Fruit fly (Drosophila melanogaster) whole organism, embryonic: Measurements from ENCODE around the gene CG33160.

Experiments
- Ada2b ChIP-seq: fragments of 200-800 bp; sonication (Bioruptor generic); IDR thresholded peaks from 2 replicates; pipeline ENCODE4 v1.3.6; 2022; ENCODE audit warnings: missing biosample characterization, missing genetic modification characterization
- B-H1 ChIP-seq: fragments of 200-800 bp; sonication (Bioruptor generic); IDR thresholded peaks from 3 replicates; pipeline ENCODE4 v1.3.6; 2022; ENCODE audit warnings: missing biosample characterization, missing genetic modification characterization
- B-H2 ChIP-seq: fragments of 200-800 bp; sonication (Bioruptor generic); optimal IDR thresholded peaks from 2 replicates; lab custom pipeline; 2018; ENCODE audit warnings: missing biosample characterization, mild to moderate bottlenecking, missing genetic modification characterization
- Bdp1 ChIP-seq: fragments of 200-800 bp; sonication (Bioruptor generic); optimal IDR thresholded peaks from 3 replicates; lab custom pipeline; 2016; ENCODE audit warnings: missing biosample characterization, missing genetic modification characterization
- CG11456 ChIP-seq: fragments of 200-800 bp; sonication (Bioruptor generic); IDR thresholded peaks from 3 replicates; pipeline ENCODE4 v1.3.6; 2022; ENCODE audit warnings: missing biosample characterization, missing genetic modification characterization
- CG12155 ChIP-seq: fragments of 200-800 bp; sonication (Bioruptor generic); optimal IDR thresholded peaks from 3 replicates; lab custom pipeline; 2016; ENCODE audit warnings: missing biosample characterization, missing genetic modification characterization
- CG12391 ChIP-seq: fragments of 200-800 bp; sonication (Bioruptor generic); optimal IDR thresholded peaks from 3 replicates; lab custom pipeline; 2018; ENCODE audit warnings: missing biosample characterization, mild to moderate bottlenecking, missing genetic modification characterization, moderate library complexity
- CG13296 ChIP-seq: fragments of 200-800 bp; sonication (Bioruptor generic); optimal IDR thresholded peaks from 3 replicates; lab custom pipeline; 2018; ENCODE audit warnings: missing biosample characterization, mild to moderate bottlenecking, missing genetic modification characterization
- CG14965 ChIP-seq: fragments of 200-800 bp; sonication (Bioruptor generic); optimal IDR thresholded peaks from 2 replicates; lab custom pipeline; 2016; ENCODE audit warnings: missing biosample characterization, missing genetic modification characterization, borderline replicate concordance
- CG15514 ChIP-seq: fragments of 200-800 bp; sonication (Bioruptor generic); optimal IDR thresholded peaks from 3 replicates; lab custom pipeline; 2017; ENCODE audit warnings: missing biosample characterization, missing genetic modification characterization, mild to moderate bottlenecking, moderate library complexity, missing genetic modification reagents
- CG17359 ChIP-seq: fragments of 200-800 bp; sonication (Bioruptor generic); optimal IDR thresholded peaks from 3 replicates; lab custom pipeline; 2018; ENCODE audit warnings: missing biosample characterization, mild to moderate bottlenecking, missing genetic modification characterization, moderate library complexity
- CG18011 ChIP-seq: fragments of 200-800 bp; sonication (Bioruptor generic); optimal IDR thresholded peaks from 2 replicates; lab custom pipeline; 2017; ENCODE audit warnings: missing biosample characterization, missing genetic modification characterization, mild to moderate bottlenecking, moderate library complexity, missing genotype
- CG2202 ChIP-seq: fragments of 200-800 bp; sonication (Bioruptor generic); optimal IDR thresholded peaks from 2 replicates; lab custom pipeline; 2018; ENCODE audit warnings: missing biosample characterization, mild to moderate bottlenecking, missing genetic modification characterization
- CG30431 ChIP-seq: fragments of 200-800 bp; sonication (Bioruptor generic); optimal IDR thresholded peaks from 2 replicates; lab custom pipeline; 2017; ENCODE audit warnings: missing biosample characterization, missing genetic modification characterization
- CG4730 ChIP-seq: fragments of 200-800 bp; sonication (Bioruptor generic); IDR thresholded peaks from 2 replicates; pipeline ENCODE4 v1.3.6; 2022; ENCODE audit warnings: missing biosample characterization, missing genetic modification characterization
- CG4820 ChIP-seq: fragments of 200-800 bp; sonication (Bioruptor generic); optimal IDR thresholded peaks from 3 replicates; lab custom pipeline; 2016; ENCODE audit warnings: missing biosample characterization, missing genetic modification characterization
- CG6765 ChIP-seq: fragments of 200-800 bp; sonication (Bioruptor generic); optimal IDR thresholded peaks from 3 replicates; lab custom pipeline; 2017; ENCODE audit warnings: missing biosample characterization, mild to moderate bottlenecking, missing genetic modification characterization
- CG7372 ChIP-seq: fragments of 200-800 bp; sonication (Bioruptor generic); IDR thresholded peaks from 2 replicates; pipeline ENCODE4 v1.3.6; 2022; ENCODE audit warnings: missing biosample characterization, missing genetic modification characterization
- CG7745 ChIP-seq: fragments of 200-800 bp; sonication (Bioruptor generic); optimal IDR thresholded peaks from 2 replicates; lab custom pipeline; 2018; ENCODE audit warnings: missing biosample characterization, mild to moderate bottlenecking, missing genetic modification characterization, moderate library complexity
- CG8765 ChIP-seq: fragments of 200-800 bp; sonication (Bioruptor generic); IDR thresholded peaks from 2 replicates; pipeline ENCODE4 v1.3.6; 2022; ENCODE audit warnings: missing biosample characterization, missing genetic modification characterization
- CG8924 ChIP-seq: fragments of 200-800 bp; optimal IDR thresholded peaks from 3 replicates; lab custom pipeline; 2019; ENCODE audit warnings: missing biosample characterization, mild to moderate bottlenecking, missing genetic modification characterization, moderate library complexity
- CG9437 ChIP-seq: fragments of 200-800 bp; sonication (Bioruptor generic); optimal IDR thresholded peaks from 2 replicates; lab custom pipeline; 2018; ENCODE audit warnings: missing biosample characterization, mild to moderate bottlenecking, missing genetic modification characterization
- D ChIP-seq, 2 experiments: fragments of 200-800 bp in 1 of 2; fragments of >200 bp in 1 of 2; sonication (Bioruptor generic) in 1 of 2; optimal IDR thresholded peaks; 2 replicates in 1 of 2; 3 replicates in 1 of 2; lab custom pipeline; 2017; ENCODE audit warnings: mild to moderate bottlenecking in 1 of 2, missing biosample characterization in 1 of 2, missing genetic modification characterization in 1 of 2, missing genetic modification reagents in 1 of 2
- Dfd ChIP-seq, 2 experiments: fragments of >200 bp; optimal IDR thresholded peaks; 2 replicates each; lab custom pipeline; 2017; ENCODE audit warnings: missing biosample characterization in 2 of 2, missing genetic modification characterization in 2 of 2
- Eip74EF ChIP-seq, 2 experiments: fragments of 200-800 bp in 1 of 2; fragments of >200 bp in 1 of 2; sonication (Bioruptor generic) in 1 of 2; optimal IDR thresholded peaks; 2 replicates each; lab custom pipeline; 2017 to 2019; ENCODE audit warnings: missing biosample characterization in 2 of 2, missing genetic modification characterization in 2 of 2, mild to moderate bottlenecking in 1 of 2, moderate library complexity in 1 of 2
- Ets65A ChIP-seq: fragments of 200-800 bp; sonication (Bioruptor generic); peaks from one replicate; lab custom pipeline; 2016; ENCODE audit warnings: missing biosample characterization, missing genetic modification characterization
- HLH3B ChIP-seq: fragments of 200-800 bp; sonication (Bioruptor generic); IDR thresholded peaks from 2 replicates; pipeline ENCODE4 v1.3.6; 2022; ENCODE audit warnings: missing biosample characterization, missing genetic modification characterization
- Hr51 ChIP-seq, 2 experiments: fragments of 200-800 bp; sonication (Bioruptor generic); optimal IDR thresholded peaks; 2 replicates in 1 of 2; 3 replicates in 1 of 2; lab custom pipeline; 2016 to 2018; ENCODE audit warnings: missing biosample characterization in 2 of 2, missing genetic modification characterization in 2 of 2, mild to moderate bottlenecking in 1 of 2, moderate library complexity in 1 of 2
- PHDP ChIP-seq: fragments of 200-800 bp; sonication (Bioruptor generic); optimal IDR thresholded peaks from 3 replicates; lab custom pipeline; 2018; ENCODE audit warnings: missing biosample characterization, mild to moderate bottlenecking, missing genetic modification characterization, moderate library complexity
- Poxn ChIP-seq: fragments of 200-800 bp; sonication (Bioruptor generic); IDR thresholded peaks from 2 replicates; pipeline ENCODE4 v1.3.6; 2022; ENCODE audit warnings: missing biosample characterization, missing genetic modification characterization
- Scr ChIP-seq: fragments of 200-800 bp; sonication (Bioruptor generic); IDR thresholded peaks from 2 replicates; pipeline ENCODE4 v1.3.6; 2022; ENCODE audit warnings: missing biosample characterization, missing genetic modification characterization; ENCODE audit not compliant: partially characterized antibody
- YL-1 ChIP-seq: fragments of 200-800 bp; sonication (Bioruptor generic); optimal IDR thresholded peaks from 3 replicates; lab custom pipeline; 2017; ENCODE audit warnings: missing biosample characterization, mild to moderate bottlenecking, missing genetic modification characterization
- crc ChIP-seq: fragments of 200-800 bp; sonication (Bioruptor generic); optimal IDR thresholded peaks from 2 replicates; lab custom pipeline; 2016; ENCODE audit warnings: missing biosample characterization, missing genetic modification characterization
- crol ChIP-seq: fragments of 200-800 bp; sonication (Bioruptor generic); IDR thresholded peaks from 2 replicates; pipeline ENCODE4 v1.3.6; 2022; ENCODE audit warnings: missing biosample characterization, missing genetic modification characterization
- crp ChIP-seq, 2 experiments: fragments of 200-800 bp; sonication (Bioruptor generic); optimal IDR thresholded peaks; 2 replicates in 1 of 2; 3 replicates in 1 of 2; lab custom pipeline; 2017; ENCODE audit warnings: missing biosample characterization in 2 of 2, missing genetic modification characterization in 2 of 2, mild to moderate bottlenecking in 1 of 2, moderate library complexity in 1 of 2
- danr ChIP-seq: fragments of 200-800 bp; sonication (Bioruptor generic); IDR thresholded peaks from 2 replicates; pipeline ENCODE4 v1.3.6; 2022; ENCODE audit warnings: missing biosample characterization, missing genetic modification characterization
- en ChIP-seq: fragments of 200-800 bp; sonication (Bioruptor generic); optimal IDR thresholded peaks from 2 replicates; lab custom pipeline; 2016; ENCODE audit warnings: missing biosample characterization, missing genetic modification characterization
- eyg ChIP-seq: fragments of 200-800 bp; sonication (Bioruptor generic); optimal IDR thresholded peaks from 3 replicates; lab custom pipeline; 2016; ENCODE audit warnings: missing biosample characterization, missing genetic modification characterization
- fd102C ChIP-seq: fragments of 200-800 bp; sonication (Bioruptor generic); optimal IDR thresholded peaks from 2 replicates; lab custom pipeline; 2018; ENCODE audit warnings: missing biosample characterization, mild to moderate bottlenecking, missing genetic modification characterization, moderate library complexity
- grn ChIP-seq: fragments of 200-800 bp; sonication (Bioruptor generic); optimal IDR thresholded peaks from 3 replicates; lab custom pipeline; 2017; ENCODE audit warnings: missing biosample characterization, missing genetic modification characterization
- gsb-n ChIP-seq: fragments of 200-800 bp; sonication (Bioruptor generic); optimal IDR thresholded peaks from 3 replicates; lab custom pipeline; 2018; ENCODE audit warnings: missing biosample characterization, mild to moderate bottlenecking, missing genetic modification characterization
- hth ChIP-seq: fragments of >200 bp; optimal IDR thresholded peaks from 2 replicates; lab custom pipeline; 2017; ENCODE audit warnings: inconsistent platforms
- klu ChIP-seq: fragments of 200-800 bp; sonication (Bioruptor generic); IDR thresholded peaks from 2 replicates; pipeline ENCODE4 v1.3.6; 2022; ENCODE audit warnings: missing biosample characterization, missing genetic modification characterization
- lbe ChIP-seq: fragments of 200-800 bp; sonication (Bioruptor generic); optimal IDR thresholded peaks from 2 replicates; lab custom pipeline; 2016; ENCODE audit warnings: missing biosample characterization, mild to moderate bottlenecking, missing genetic modification characterization
- nmo ChIP-seq: fragments of 200-800 bp; sonication (Bioruptor generic); optimal IDR thresholded peaks from 2 replicates; lab custom pipeline; 2018; ENCODE audit warnings: missing biosample characterization, mild to moderate bottlenecking, missing genetic modification characterization, moderate library complexity
- onecut ChIP-seq: fragments of 200-800 bp; sonication (Bioruptor generic); IDR thresholded peaks from 2 replicates; pipeline ENCODE4 v1.3.6; 2022; ENCODE audit warnings: missing biosample characterization, missing genetic modification characterization
- org-1 ChIP-seq: fragments of 200-800 bp; sonication (Bioruptor generic); optimal IDR thresholded peaks from 2 replicates; lab custom pipeline; 2017; ENCODE audit warnings: missing biosample characterization, missing genetic modification characterization
- pb ChIP-seq: fragments of 200-800 bp; sonication (Bioruptor generic); optimal IDR thresholded peaks from 3 replicates; lab custom pipeline; 2016; ENCODE audit warnings: missing biosample characterization, missing genetic modification characterization
- sens-2 ChIP-seq: fragments of 200-800 bp; sonication (Bioruptor generic); IDR thresholded peaks from 2 replicates; pipeline ENCODE4 v1.3.6; 2022; ENCODE audit warnings: missing biosample characterization, missing genetic modification characterization
- tgo ChIP-seq: fragments of 200-800 bp; sonication (Bioruptor generic); IDR thresholded peaks from 3 replicates; pipeline ENCODE4 v1.3.6; 2022; ENCODE audit warnings: missing biosample characterization, missing genetic modification characterization

The CG33160 gene

dm6 chr3L:3240597-3241367 is 34.6 kb upstream of the CG33160 start:
- TF ChIP-seq CG11456 (GFP tag; lab: Robert Waterston, UW) (no peak), org-1 (GFP tag; lab: Kevin White, UChicago) (no peak), CG7372 (GFP tag; lab: Robert Waterston, UW) (no peak), eyg (GFP tag; lab: Kevin White, UChicago) (no peak), Ada2b (GFP tag; lab: Robert Waterston, UW) (no peak), fd102C (GFP tag; lab: Kevin White, UChicago) (no peak), CG4820 (no peak), CG14965 (no peak), CG15514 (no peak), PHDP (tag; lab: Kevin White, UChicago) (peak; percentile 27), danr (GFP tag; lab: Robert Waterston, UW) (no peak), CG12155 (no peak), CG30431 (GFP tag; lab: Kevin White, UChicago) (no peak), Ets65A (GFP tag; lab: Kevin White, UChicago) (peak; percentile 25), en (GFP tag; lab: Kevin White, UChicago) (no peak), HLH3B (GFP tag; lab: Robert Waterston, UW) (no peak), nmo (peak; percentile 60), CG18011 (GFP tag; lab: Kevin White, UChicago) (no peak), CG9437 (no peak), tgo (GFP tag; lab: Robert Waterston, UW) (no peak; the same call in 2 of the 3 replicates), CG12391 (tag; lab: Kevin White, UChicago) (peak; percentile 48), B-H1 (no peak), Scr (no peak), klu (GFP tag; lab: Robert Waterston, UW) (no peak), D (optimal IDR thresholded peaks at IDR 0.05; lab: Kevin White, UChicago) (no peak), D (GFP tag; optimal IDR thresholded peaks at IDR 0.05; lab: Kevin White, UChicago) (no peak), hth (lab: Kevin White, UChicago) (no peak), crp (GFP tag; optimal IDR thresholded peaks at IDR 0.05; lab: Kevin White, UChicago) (no peak), sens-2 (GFP tag; lab: Robert Waterston, UW) (no peak), CG2202 (tag; lab: Kevin White, UChicago) (no peak), YL-1 (no peak), onecut (GFP tag; lab: Robert Waterston, UW) (no peak), lbe (GFP tag; lab: Kevin White, UChicago) (peak; percentile 94), Dfd (GFP tag; optimal IDR thresholded peaks at IDR 0.05; lab: Kevin White, UChicago) (no peak), Bdp1 (GFP tag; lab: Kevin White, UChicago) (no peak), crol (GFP tag; lab: Robert Waterston, UW) (peak; percentile 70), CG6765 (GFP tag; lab: Kevin White, UChicago) (no peak), CG8765 (no peak), B-H2 (no peak), Poxn (GFP tag; lab: Robert Waterston, UW) (no peak), gsb-n (no peak), crc (GFP tag; lab: Kevin White, UChicago) (no peak), CG7745 (tag; lab: Kevin White, UChicago) (no peak), Hr51 (GFP tag; optimal IDR thresholded peaks at IDR 0.05; lab: Kevin White, UChicago) (peak in 1 of 2 experiments; percentile 65), CG17359 (peak; percentile 53), CG4730 (no peak), CG8924 (tag; lab: Kevin White, UChicago) (peak; percentile 25), CG13296 (no peak), Eip74EF (GFP tag; optimal IDR thresholded peaks at IDR 0.05; lab: Kevin White, UChicago) (peak in 1 of 2 experiments; percentile 34), pb (GFP tag; lab: Kevin White, UChicago) (no peak), grn (GFP tag; lab: Kevin White, UChicago) (no peak)
